Worm (Caenorhabditis elegans) whole organism, late embryonic: ENCODE measurements around the gene ZK177.9.

Source experiments
- ama-1 ChIP-seq: fragments of 150-350 bp; optimal IDR thresholded peaks from 2 replicates; lab custom pipeline; 2014
- lim-6 ChIP-seq: sonication (generic microtip); optimal IDR thresholded peaks from 2 replicates; lab custom pipeline; 2016; ENCODE audit warnings: missing genetic modification characterization, missing compliant biosample characterization
- nhr-11 ChIP-seq: fragments of 150-350 bp; optimal IDR thresholded peaks from 2 replicates; lab custom pipeline; 2014; ENCODE audit warnings: missing biosample characterization, missing genetic modification characterization
- pag-3 ChIP-seq: sonication (generic microtip); optimal IDR thresholded peaks from 2 replicates; lab custom pipeline; 2016; ENCODE audit warnings: missing compliant biosample characterization, missing genetic modification characterization, borderline replicate concordance
- pha-4 ChIP-seq: fragments of 150-350 bp; optimal IDR thresholded peaks from 2 replicates; lab custom pipeline; 2018; ENCODE audit warnings: missing biosample characterization, missing genetic modification reagents, missing genetic modification characterization
- ztf-16 ChIP-seq: sonication (generic microtip); optimal IDR thresholded peaks from 2 replicates; lab custom pipeline; 2017; ENCODE audit warnings: missing genetic modification characterization, missing compliant biosample characterization

DNA sequence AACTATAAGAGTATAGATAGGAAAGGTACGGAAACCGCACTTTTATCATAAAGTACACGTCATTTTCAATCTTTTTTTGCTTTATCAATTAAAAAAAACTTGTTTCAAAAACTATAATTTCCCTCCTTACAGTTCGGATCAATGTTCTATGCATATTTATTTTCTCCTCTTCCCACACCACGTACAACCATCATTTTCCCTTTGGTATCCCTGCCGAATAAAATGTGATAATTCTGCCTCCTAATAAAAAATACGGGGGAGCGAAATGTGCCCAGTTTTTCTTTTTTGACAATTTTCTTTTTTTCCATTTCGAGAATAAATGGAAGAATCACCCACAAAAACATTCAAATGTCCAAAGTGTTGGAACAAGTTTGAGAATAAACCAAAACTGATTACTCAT lies 2.0 kb downstream of the ZK177.9 start, which contains the start of gene ZK177.3:
- TF ChIP-seq lim-6 (no peak), pag-3 (tag; lab: Kevin White, UChicago) (no peak), ztf-16 (tag; lab: Kevin White, UChicago) (no peak), nhr-11 (no peak), ama-1 (lab: Kevin White, UChicago) (no peak), pha-4 (tag; lab: Kevin White, UChicago) (no peak)
